Fruit fly (Drosophila melanogaster) whole organism, embryonic: ENCODE measurements around the gene form3.
A peak's percentile ranks its signal among the peaks of the same experiment; 100 is the strongest.

Source experiments
- CG11398 ChIP-seq: fragments of 200-800 bp; sonication (Bioruptor generic); optimal IDR thresholded peaks from 2 replicates; lab custom pipeline; 2016; ENCODE audit warnings: missing biosample characterization, missing genetic modification characterization
- CG11456 ChIP-seq: fragments of 200-800 bp; sonication (Bioruptor generic); IDR thresholded peaks from 3 replicates; pipeline ENCODE4 v1.3.6; 2022; ENCODE audit warnings: missing biosample characterization, missing genetic modification characterization
- CG11504 ChIP-seq: fragments of 200-800 bp; sonication (Bioruptor generic); optimal IDR thresholded peaks from 3 replicates; lab custom pipeline; 2019; ENCODE audit warnings: missing biosample characterization, mild to moderate bottlenecking, missing genetic modification characterization, moderate library complexity
- CG12155 ChIP-seq: fragments of 200-800 bp; sonication (Bioruptor generic); optimal IDR thresholded peaks from 3 replicates; lab custom pipeline; 2016; ENCODE audit warnings: missing biosample characterization, missing genetic modification characterization
- CG16779 ChIP-seq: fragments of 200-800 bp; sonication (Bioruptor generic); IDR thresholded peaks from 2 replicates; pipeline ENCODE4 v1.3.6; 2022; ENCODE audit warnings: missing biosample characterization, missing genetic modification characterization
- CG2116 ChIP-seq: fragments of 200-800 bp; sonication (Bioruptor generic); optimal IDR thresholded peaks from 3 replicates; lab custom pipeline; 2018; ENCODE audit warnings: missing biosample characterization, mild to moderate bottlenecking, missing genetic modification characterization
- CG2120 ChIP-seq: fragments of 200-800 bp; sonication (Bioruptor generic); optimal IDR thresholded peaks from 3 replicates; lab custom pipeline; 2016; ENCODE audit warnings: missing biosample characterization, missing genetic modification characterization
- CG2129 ChIP-seq: fragments of 200-800 bp; sonication (Bioruptor generic); IDR thresholded peaks from 2 replicates; pipeline ENCODE4 v1.3.6; 2022; ENCODE audit warnings: missing biosample characterization, missing genetic modification characterization; ENCODE audit not compliant: partially characterized antibody
- CG2199 ChIP-seq: fragments of 200-800 bp; sonication (Bioruptor generic); IDR thresholded peaks from 3 replicates; pipeline ENCODE4 v1.3.6; 2022; ENCODE audit warnings: missing biosample characterization, missing genetic modification characterization
- CG2889 ChIP-seq: fragments of 200-800 bp; sonication (Bioruptor generic); IDR thresholded peaks from 3 replicates; pipeline ENCODE4 v1.3.6; 2022; ENCODE audit warnings: missing biosample characterization, missing genetic modification characterization
- CG30431 ChIP-seq: fragments of 200-800 bp; sonication (Bioruptor generic); optimal IDR thresholded peaks from 2 replicates; lab custom pipeline; 2017; ENCODE audit warnings: missing biosample characterization, missing genetic modification characterization
- CG31224 ChIP-seq: fragments of 200-800 bp; sonication (Bioruptor generic); IDR thresholded peaks from 2 replicates; pipeline ENCODE4 v1.3.6; 2022; ENCODE audit warnings: missing biosample characterization, missing genetic modification characterization
- CG32532 ChIP-seq: fragments of 200-800 bp; sonication (Bioruptor generic); IDR thresholded peaks from 2 replicates; pipeline ENCODE4 v1.3.6; 2022; ENCODE audit warnings: missing biosample characterization, missing genetic modification characterization
- CG6254 ChIP-seq: fragments of 200-800 bp; sonication (Bioruptor generic); optimal IDR thresholded peaks from 3 replicates; lab custom pipeline; 2017; ENCODE audit warnings: mild to moderate bottlenecking, missing biosample characterization, missing genetic modification reagents, missing genetic modification characterization
- CG6765 ChIP-seq: fragments of 200-800 bp; sonication (Bioruptor generic); optimal IDR thresholded peaks from 3 replicates; lab custom pipeline; 2017; ENCODE audit warnings: missing biosample characterization, mild to moderate bottlenecking, missing genetic modification characterization
- CG7928 ChIP-seq: fragments of 200-800 bp; sonication (Bioruptor generic); optimal IDR thresholded peaks from 2 replicates; lab custom pipeline; 2017; ENCODE audit warnings: missing biosample characterization, mild to moderate bottlenecking, missing genetic modification characterization
- CG9437 ChIP-seq: fragments of 200-800 bp; sonication (Bioruptor generic); optimal IDR thresholded peaks from 2 replicates; lab custom pipeline; 2018; ENCODE audit warnings: missing biosample characterization, mild to moderate bottlenecking, missing genetic modification characterization
- D19A ChIP-seq: fragments of 200-800 bp; optimal IDR thresholded peaks from 3 replicates; lab custom pipeline; 2019; ENCODE audit warnings: missing biosample characterization, mild to moderate bottlenecking, missing genetic modification characterization, moderate library complexity
- Ets65A ChIP-seq: fragments of 200-800 bp; sonication (Bioruptor generic); peaks from one replicate; lab custom pipeline; 2016; ENCODE audit warnings: missing biosample characterization, missing genetic modification characterization
- Ets97D ChIP-seq: fragments of 200-800 bp; sonication (Bioruptor generic); optimal IDR thresholded peaks from 3 replicates; lab custom pipeline; 2016; ENCODE audit warnings: missing biosample characterization, missing genetic modification characterization
- HLH4C ChIP-seq: fragments of 200-800 bp; sonication (Bioruptor generic); IDR thresholded peaks from 3 replicates; pipeline ENCODE4 v1.3.6; 2022; ENCODE audit warnings: missing biosample characterization, missing genetic modification characterization; ENCODE audit not compliant: partially characterized antibody
- Hr78 ChIP-seq, 2 experiments: fragments of 200-800 bp in 1 of 2; fragments of >200 bp in 1 of 2; sonication (Bioruptor generic) in 1 of 2; optimal IDR thresholded peaks; 2 replicates each; lab custom pipeline; 2017 to 2019; ENCODE audit warnings: missing biosample characterization in 2 of 2, missing genetic modification characterization in 2 of 2, mild to moderate bottlenecking in 1 of 2, moderate library complexity in 1 of 2
- Kr ChIP-seq: fragments of 200-800 bp; sonication (Bioruptor generic); optimal IDR thresholded peaks from 2 replicates; lab custom pipeline; 2017; ENCODE audit warnings: missing biosample characterization, mild to moderate bottlenecking, missing genetic modification characterization
- Lim3 ChIP-seq: fragments of 200-800 bp; sonication (Bioruptor generic); IDR thresholded peaks from 2 replicates; pipeline ENCODE4 v1.3.6; 2022; ENCODE audit warnings: missing biosample characterization, missing genetic modification characterization
- Optix ChIP-seq: fragments of 200-800 bp; sonication (Bioruptor generic); IDR thresholded peaks from 3 replicates; pipeline ENCODE4 v1.3.6; 2022; ENCODE audit warnings: missing biosample characterization, missing genetic modification characterization
- Rfx ChIP-seq: fragments of 200-800 bp; sonication (Bioruptor generic); IDR thresholded peaks from 2 replicates; pipeline ENCODE4 v1.3.6; 2022; ENCODE audit warnings: missing biosample characterization, missing genetic modification characterization
- aop ChIP-seq: fragments of 200-800 bp; sonication (Bioruptor generic); IDR thresholded peaks from 2 replicates; pipeline ENCODE4 v1.3.6; 2022; ENCODE audit warnings: missing biosample characterization, missing genetic modification characterization
- cwo ChIP-seq: fragments of 200-800 bp; sonication (Bioruptor generic); optimal IDR thresholded peaks from 3 replicates; lab custom pipeline; 2017; ENCODE audit warnings: missing biosample characterization, missing genetic modification characterization, mild to moderate bottlenecking, moderate library complexity, missing genetic modification reagents
- disco-r ChIP-seq: fragments of 200-800 bp; sonication (Bioruptor generic); optimal IDR thresholded peaks from 2 replicates; lab custom pipeline; 2016; ENCODE audit warnings: missing biosample characterization, missing genetic modification characterization
- grau ChIP-seq: fragments of 200-800 bp; optimal IDR thresholded peaks from 3 replicates; lab custom pipeline; 2019; ENCODE audit warnings: missing biosample characterization, mild to moderate bottlenecking, missing genetic modification characterization, moderate library complexity
- her ChIP-seq: fragments of 200-800 bp; sonication (Bioruptor generic); optimal IDR thresholded peaks from 2 replicates; lab custom pipeline; 2016; ENCODE audit warnings: missing biosample characterization, missing genetic modification characterization
- ind ChIP-seq: fragments of 200-800 bp; sonication (Bioruptor generic); optimal IDR thresholded peaks from 3 replicates; lab custom pipeline; 2016; ENCODE audit warnings: missing biosample characterization, missing genetic modification characterization
- inv ChIP-seq: fragments of 200-800 bp; sonication (Bioruptor generic); IDR thresholded peaks from 2 replicates; pipeline ENCODE4 v1.3.6; 2022; ENCODE audit warnings: missing biosample characterization, missing genetic modification characterization; ENCODE audit not compliant: partially characterized antibody
- ken ChIP-seq: fragments of 200-800 bp; sonication (Bioruptor generic); IDR thresholded peaks from 3 replicates; pipeline ENCODE4 v1.3.6; 2022; ENCODE audit warnings: missing biosample characterization, missing genetic modification characterization
- lov ChIP-seq, 2 experiments: fragments of 200-800 bp in 1 of 2; fragments of >200 bp in 1 of 2; sonication (Bioruptor generic) in 1 of 2; IDR thresholded peaks in 1 of 2; optimal IDR thresholded peaks in 1 of 2; 2 replicates in 1 of 2; 3 replicates in 1 of 2; pipeline versions ENCODE4 v1.3.6 to Lab custom; 2017 to 2022; ENCODE audit warnings: missing biosample characterization in 1 of 2, missing genetic modification characterization in 1 of 2
- otp ChIP-seq: fragments of 200-800 bp; sonication (Bioruptor generic); IDR thresholded peaks from 3 replicates; pipeline ENCODE4, ENCODE4 v1.3.6; 2022; ENCODE audit warnings: missing biosample characterization, missing genetic modification characterization
- peb ChIP-seq: fragments of 200-800 bp; sonication (Bioruptor generic); IDR thresholded peaks from 2 replicates; pipeline ENCODE4 v1.3.6; 2022; ENCODE audit warnings: missing biosample characterization, missing genetic modification characterization
- so ChIP-seq: fragments of 200-800 bp; sonication (Bioruptor generic); IDR thresholded peaks from 3 replicates; pipeline ENCODE4 v1.3.6; 2022; ENCODE audit warnings: missing biosample characterization, missing genetic modification characterization

The form3 gene

dm6 chr3L:7096530-7096929 lies 1.9 kb downstream of the form3 start (continued):
- TF ChIP-seq CG12155 (GFP tag; lab: Kevin White, UChicago) (no peak), CG2120 (GFP tag; lab: Kevin White, UChicago) (peak; percentile 5), so (no peak), ken (GFP tag; lab: Robert Waterston, UW) (no peak), Lim3 (no peak), CG2199 (GFP tag; lab: Robert Waterston, UW) (no peak), CG16779 (GFP tag; lab: Robert Waterston, UW) (no peak), CG31224 (GFP tag; lab: Robert Waterston, UW) (no peak), CG2129 (no peak), cwo (no peak), CG6254 (GFP tag; lab: Kevin White, UChicago) (no peak)

dm6 chr3L:7103941-7104340 lies 9.3 kb downstream of the form3 start:
- TF ChIP-seq Rfx (no peak), Hr78 (GFP tag; optimal IDR thresholded peaks at IDR 0.05; lab: Kevin White, UChicago) (no peak), D19A (tag; lab: Kevin White, UChicago) (peak; percentile 57), ind (GFP tag; lab: Kevin White, UChicago) (no peak), CG6765 (GFP tag; lab: Kevin White, UChicago) (no peak), Optix (GFP tag; lab: Robert Waterston, UW) (no peak), aop (GFP tag; lab: Robert Waterston, UW) (no peak), grau (tag; lab: Kevin White, UChicago) (no peak), CG11504 (tag; lab: Kevin White, UChicago) (peak; percentile 11), HLH4C (GFP tag; lab: Robert Waterston, UW) (no peak), her (GFP tag; lab: Kevin White, UChicago) (no peak)

dm6 chr3L:7104485-7104884 lies 9.9 kb downstream of the form3 start:
- no peak for TF ChIP-seq CG6765 (GFP tag; lab: Kevin White, UChicago)
- TF ChIP-seq CG32532 (GFP tag; lab: Robert Waterston, UW) = no peak
- no peak for TF ChIP-seq disco-r (GFP tag; lab: Kevin White, UChicago)
- peak; percentile 93 for TF ChIP-seq Ets65A (GFP tag; lab: Kevin White, UChicago)
- TF ChIP-seq CG2116 = no peak
- TF ChIP-seq lov (optimal IDR thresholded peaks at IDR 0.05; lab: Kevin White, UChicago) = no peak
- no peak for TF ChIP-seq lov (GFP tag; IDR thresholded peaks at IDR 0.05; lab: Robert Waterston, UW)
- TF ChIP-seq CG7928 (GFP tag; lab: Kevin White, UChicago) = no peak
- no peak for TF ChIP-seq CG30431 (GFP tag; lab: Kevin White, UChicago)
- TF ChIP-seq inv (GFP tag; lab: Robert Waterston, UW) = no peak
- TF ChIP-seq peb (GFP tag; lab: Robert Waterston, UW) = no peak
- TF ChIP-seq Ets97D (GFP tag; lab: Kevin White, UChicago) = no peak
- TF ChIP-seq CG2889 (GFP tag; lab: Robert Waterston, UW) = 0 out of 3 replicates have a peak, but pooled peaks have one; percentile 21
- TF ChIP-seq CG11456 (GFP tag; lab: Robert Waterston, UW) = no peak
- TF ChIP-seq Kr (GFP tag; lab: Kevin White, UChicago) = no peak
- TF ChIP-seq otp (GFP tag; lab: Robert Waterston, UW) = no peak
- no peak for TF ChIP-seq CG11398 (GFP tag; lab: Kevin White, UChicago)
- TF ChIP-seq CG9437 = no peak
- TF ChIP-seq, all 482 proteins: peak for 2
